Worm (Caenorhabditis elegans): ENCODE data around the gene ben-1.

- TF ChIP-seq fos-1 (tag; optimal IDR thresholded peaks at IDR 0.05) (no peak), ceh-82 (tag; optimal IDR thresholded peaks at IDR 0.05) (no peak), pqm-1 (tag; optimal IDR thresholded peaks at IDR 0.05) (no peak), zfp-2 (tag; optimal IDR thresholded peaks at IDR 0.05) (no peak), hmg-1.1 (GFP tag; IDR thresholded peaks at IDR 0.05) (0 out of 2 replicates have a peak, but pooled peaks have one; percentile 13)
Measured at ce11 chrIII:3542105-3542504, 666 bp upstream of the ben-1 start.
